Fruit fly (Drosophila melanogaster): Measurements from ENCODE around the gene ppk10.

- TF ChIP-seq Drgx (GFP tag; IDR thresholded peaks at IDR 0.05) (no peak), CG10565 (GFP tag; optimal IDR thresholded peaks at IDR 0.05) (no peak), lilli (GFP tag; optimal IDR thresholded peaks at IDR 0.05) (no peak), jigr1 (GFP tag; IDR thresholded peaks at IDR 0.05) (no peak), fru (optimal IDR thresholded peaks at IDR 0.05) (no peak), CG8478 (optimal IDR thresholded peaks at IDR 0.05) (no peak), CG3163 (GFP tag; optimal IDR thresholded peaks at IDR 0.05) (no peak), Hmx (GFP tag; optimal IDR thresholded peaks at IDR 0.05) (no peak), tup (GFP tag; optimal IDR thresholded peaks at IDR 0.05) (no peak), CG1602 (GFP tag; optimal IDR thresholded peaks at IDR 0.05) (no peak), Eip74EF (GFP tag; optimal IDR thresholded peaks at IDR 0.05) (no peak), CG5953 (GFP tag; IDR thresholded peaks at IDR 0.05) (no peak), Jarid2 (GFP tag; optimal IDR thresholded peaks at IDR 0.05) (no peak), emc (GFP tag; optimal IDR thresholded peaks at IDR 0.05) (no peak)
Observed at dm6 chr2L:10472257-10472656, 20.1 kb upstream of the ppk10 start.

Data from whole organism, embryonic.